Worm (Caenorhabditis elegans): ENCODE results near the gene F13A7.7.

F13A7.7 gene

ce11 chrV:16376430-16376948 lies 7.1 kb downstream of the F13A7.7 start:
- TF ChIP-seq egl-27 (tag; optimal IDR thresholded peaks at IDR 0.05): no peak
- no peak for TF ChIP-seq zag-1 (tag; optimal IDR thresholded peaks at IDR 0.05)
- no peak for TF ChIP-seq blmp-1 (tag; optimal IDR thresholded peaks at IDR 0.05; ENCODE audit: insufficient read depth)
- no peak for TF ChIP-seq sma-9 (GFP tag; optimal IDR thresholded peaks at IDR 0.05)
- TF ChIP-seq sma-9 (tag; optimal IDR thresholded peaks at IDR 0.05): no peak
- TF ChIP-seq lin-13 (GFP tag; optimal IDR thresholded peaks at IDR 0.05): no peak

- TF ChIP-seq snpc-4 (tag; optimal IDR thresholded peaks at IDR 0.05): no peak
- no peak for TF ChIP-seq nhr-77 (tag; optimal IDR thresholded peaks at IDR 0.05)
- no peak for TF ChIP-seq alr-1 (tag; optimal IDR thresholded peaks at IDR 0.05)
- TF ChIP-seq nhr-129 (tag; optimal IDR thresholded peaks at IDR 0.05): no peak
- TF ChIP-seq mab-5 (tag; optimal IDR thresholded peaks at IDR 0.05): no peak
- no peak for TF ChIP-seq lsy-2 (tag; optimal IDR thresholded peaks at IDR 0.05)
- TF ChIP-seq unc-62 (GFP tag; optimal IDR thresholded peaks at IDR 0.05): no peak
- no peak for TF ChIP-seq fos-1 (tag; optimal IDR thresholded peaks at IDR 0.05)
- TF ChIP-seq ama-1 (optimal IDR thresholded peaks at IDR 0.05): no peak
- no peak for TF ChIP-seq gmeb-1 (tag; optimal IDR thresholded peaks at IDR 0.05)
- TF ChIP-seq crh-2 (tag; optimal IDR thresholded peaks at IDR 0.05): no peak
- no peak for TF ChIP-seq nhr-6 (tag; optimal IDR thresholded peaks at IDR 0.05)
- no peak for TF ChIP-seq C34F6.9 (tag; optimal IDR thresholded peaks at IDR 0.05)
- TF ChIP-seq nhr-12 (tag; optimal IDR thresholded peaks at IDR 0.05): no peak
- no peak for TF ChIP-seq aly-2 (tag; optimal IDR thresholded peaks at IDR 0.05)
- no peak for TF ChIP-seq ceh-82 (tag; optimal IDR thresholded peaks at IDR 0.05)
- no peak for TF ChIP-seq sma-9 (GFP tag; optimal IDR thresholded peaks at IDR 0.05)
- TF ChIP-seq sma-9 (tag; optimal IDR thresholded peaks at IDR 0.05): no peak
- no peak for TF ChIP-seq egl-27 (tag; optimal IDR thresholded peaks at IDR 0.05)
- TF ChIP-seq ceh-16 (tag; optimal IDR thresholded peaks at IDR 0.05): no peak
- TF ChIP-seq sem-4 (tag; optimal IDR thresholded peaks at IDR 0.05): no peak
Observed at ce11 chrV:16374676-16375075, 9.0 kb downstream of the F13A7.7 start, which contains the start of gene srv-34. Gene srv-34, minus strand, starts transcription at chrV:16374776.

ce11 chrV:16370039-16370438 lies 13.6 kb downstream of the F13A7.7 start:
- TF ChIP-seq ceh-16 (tag; optimal IDR thresholded peaks at IDR 0.05): no peak
- no peak for TF ChIP-seq lin-39 (tag; optimal IDR thresholded peaks at IDR 0.05)
- no peak for TF ChIP-seq mbf-1 (tag; optimal IDR thresholded peaks at IDR 0.05)
- peak; percentile 19 for TF ChIP-seq blmp-1 (tag; optimal IDR thresholded peaks at IDR 0.05; ENCODE audit: insufficient read depth)
- no peak for TF ChIP-seq ztf-11 (tag; optimal IDR thresholded peaks at IDR 0.05)
- TF ChIP-seq nhr-10 (tag; optimal IDR thresholded peaks at IDR 0.05): no peak
- peak; percentile 63 for TF ChIP-seq lin-13 (GFP tag; optimal IDR thresholded peaks at IDR 0.05)
- TF ChIP-seq nhr-12 (tag; optimal IDR thresholded peaks at IDR 0.05): no peak
- peak; percentile 70 for TF ChIP-seq Y55F3AM.14 (GFP tag; optimal IDR thresholded peaks at IDR 0.05)
- TF ChIP-seq sem-4 (tag; optimal IDR thresholded peaks at IDR 0.05): no peak
- peak; percentile 71 for TF ChIP-seq fos-1 (tag; optimal IDR thresholded peaks at IDR 0.05)
- TF ChIP-seq nhr-11 (tag; optimal IDR thresholded peaks at IDR 0.05): no peak
- peak; percentile 68 for TF ChIP-seq crh-2 (tag; optimal IDR thresholded peaks at IDR 0.05)
- TF ChIP-seq C34F6.9 (tag; optimal IDR thresholded peaks at IDR 0.05): peak; percentile 45
- peak; percentile 73 for TF ChIP-seq gmeb-1 (tag; optimal IDR thresholded peaks at IDR 0.05)
- TF ChIP-seq skn-1 (tag; optimal IDR thresholded peaks at IDR 0.05): no peak
- TF ChIP-seq egl-27 (tag; optimal IDR thresholded peaks at IDR 0.05): peak; percentile 72
- TF ChIP-seq nhr-237 (tag; optimal IDR thresholded peaks at IDR 0.05): no peak
- no peak for TF ChIP-seq dmd-4 (tag; optimal IDR thresholded peaks at IDR 0.05)
- TF ChIP-seq mdl-1 (tag; optimal IDR thresholded peaks at IDR 0.05): no peak
- no peak for TF ChIP-seq ama-1 (optimal IDR thresholded peaks at IDR 0.05)
- peak; percentile 15 for TF ChIP-seq mab-5 (tag; optimal IDR thresholded peaks at IDR 0.05)
- TF ChIP-seq unc-62 (GFP tag; optimal IDR thresholded peaks at IDR 0.05): no peak
- TF ChIP-seq nhr-21 (tag; optimal IDR thresholded peaks at IDR 0.05): peak; percentile 54
- TF ChIP-seq nhr-25 (tag; optimal IDR thresholded peaks at IDR 0.05): no peak
- no peak for TF ChIP-seq R02D3.7 (tag; optimal IDR thresholded peaks at IDR 0.05)
- TF ChIP-seq peb-1 (tag; optimal IDR thresholded peaks at IDR 0.05): no peak
- no peak for TF ChIP-seq elt-3 (tag; optimal IDR thresholded peaks at IDR 0.05)
- no peak for TF ChIP-seq ztf-1 (GFP tag; conservative IDR thresholded peaks at IDR 0.05)
- TF ChIP-seq ZK546.5 (tag; optimal IDR thresholded peaks at IDR 0.05): no peak
- TF ChIP-seq lin-11 (tag; optimal IDR thresholded peaks at IDR 0.05): peak; percentile 6
- no peak for TF ChIP-seq nhr-23 (tag; optimal IDR thresholded peaks at IDR 0.05)
- TF ChIP-seq sma-3 (GFP tag; optimal IDR thresholded peaks at IDR 0.05): peak; percentile 78
- no peak for TF ChIP-seq unc-39 (tag; optimal IDR thresholded peaks at IDR 0.05)
- TF ChIP-seq ztf-4 (tag; optimal IDR thresholded peaks at IDR 0.05): no peak
- TF ChIP-seq lsy-2 (tag; optimal IDR thresholded peaks at IDR 0.05): peak; percentile 16 to 55
- TF ChIP-seq aly-2 (tag; optimal IDR thresholded peaks at IDR 0.05): no peak
- TF ChIP-seq unc-55 (GFP tag; optimal IDR thresholded peaks at IDR 0.05): peak; percentile 67
- TF ChIP-seq nhr-129 (tag; optimal IDR thresholded peaks at IDR 0.05): peak; percentile 90
- TF ChIP-seq sma-9 (GFP tag; optimal IDR thresholded peaks at IDR 0.05): peak; percentile 84
- TF ChIP-seq sma-9 (tag; optimal IDR thresholded peaks at IDR 0.05): no peak
- TF ChIP-seq ceh-82 (tag; optimal IDR thresholded peaks at IDR 0.05): peak; percentile 20
- peak; percentile 26 for TF ChIP-seq zag-1 (tag; optimal IDR thresholded peaks at IDR 0.05)
- TF ChIP-seq elt-1 (tag; optimal IDR thresholded peaks at IDR 0.05): no peak
